Worm (Caenorhabditis elegans): ENCODE data around the gene F53E4.1.
"Not testable (repeated sequence)": the region's sequence is repeated elsewhere in the genome, so short reads cannot be mapped to it uniquely, and the experiment has no call there.

DNA sequence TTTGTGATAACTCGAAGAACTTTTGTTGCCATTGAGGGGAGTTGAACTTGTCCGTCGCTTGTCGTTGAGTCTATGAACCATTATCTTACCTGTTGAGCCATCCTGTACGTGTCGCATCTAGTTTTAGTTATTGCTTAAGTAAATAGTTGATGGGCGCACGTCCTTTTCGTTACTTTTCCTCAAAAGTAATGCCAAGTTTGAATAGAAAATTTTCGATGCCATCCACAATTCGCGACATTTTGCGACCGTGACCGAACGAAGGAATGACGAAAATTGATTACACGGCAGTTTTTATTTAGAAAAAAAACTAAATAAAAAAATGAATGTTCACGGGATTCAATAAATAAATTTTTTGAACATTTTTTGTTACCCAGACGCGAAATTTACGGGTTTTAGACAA, at the start of gene F53E4.1:
- TF ChIP-seq ama-1 (optimal IDR thresholded peaks at IDR 0.05); zag-1 (tag; optimal IDR thresholded peaks at IDR 0.05); alr-1 (tag; optimal IDR thresholded peaks at IDR 0.05; ENCODE audit: borderline replicate concordance); elt-3 (tag; optimal IDR thresholded peaks at IDR 0.05); nhr-76 (tag; optimal IDR thresholded peaks at IDR 0.05): not testable (repeated sequence)

All from whole organism, L1 larva.